Fruit fly (Drosophila melanogaster) whole organism, adult: ENCODE measurements around the gene CG33773.

Experiments used
- CG11617 ChIP-seq: fragments of 200-800 bp; sonication (Bioruptor generic); optimal IDR thresholded peaks from 2 replicates; lab custom pipeline; 2017; ENCODE audit warnings: mild to moderate bottlenecking, missing biosample characterization, missing genetic modification reagents, missing genetic modification characterization
- CG5204 ChIP-seq: fragments of 200-800 bp; sonication (Bioruptor generic); optimal IDR thresholded peaks from 2 replicates; lab custom pipeline; 2016; ENCODE audit warnings: missing biosample characterization, missing genetic modification characterization
- Clk ChIP-seq: fragments of 200-800 bp; sonication (Bioruptor generic); optimal IDR thresholded peaks from 2 replicates; lab custom pipeline; 2017; ENCODE audit warnings: missing biosample characterization, missing genetic modification characterization
- Hr96 ChIP-seq: fragments of 200-800 bp; sonication (Bioruptor generic); optimal IDR thresholded peaks from 2 replicates; lab custom pipeline; 2016; ENCODE audit warnings: missing biosample characterization, missing genetic modification characterization
- bab1 ChIP-seq: fragments of 200-800 bp; sonication (Bioruptor generic); optimal IDR thresholded peaks from 3 replicates; lab custom pipeline; 2019; ENCODE audit warnings: missing biosample characterization, mild to moderate bottlenecking, missing genetic modification characterization, moderate library complexity
- kay ChIP-seq: fragments of 200-800 bp; sonication (Bioruptor generic); peaks from one replicate; lab custom pipeline; 2016; ENCODE audit warnings: missing biosample characterization, missing genetic modification characterization, borderline replicate concordance

- TF ChIP-seq CG11617 (GFP tag; lab: Kevin White, UChicago): no peak
- TF ChIP-seq bab1: no peak
- no peak for TF ChIP-seq kay (GFP tag; lab: Kevin White, UChicago)
- TF ChIP-seq Clk (GFP tag; lab: Kevin White, UChicago): no peak
- TF ChIP-seq Hr96: no peak
- no peak for TF ChIP-seq CG5204 (GFP tag; lab: Kevin White, UChicago)
Measured at dm6 chr3R:31066356-31066755, 31.2 kb downstream of the CG33773 start.
